Fruit fly (Drosophila melanogaster) Kc167 (cell line): Measurements from ENCODE around the gene RPA2.

Experiments
- Myc ChIP-seq: fragments of >200 bp; optimal IDR thresholded peaks from 2 replicates; lab custom pipeline; 2017; ENCODE audit warnings: missing external identifiers
- Sin3A ChIP-seq: fragments of >200 bp; optimal IDR thresholded peaks from 2 replicates; lab custom pipeline; 2018; ENCODE audit warnings: missing external identifiers
- h ChIP-seq: fragments of >200 bp; optimal IDR thresholded peaks from 3 replicates; lab custom pipeline; 2018; ENCODE audit warnings: missing external identifiers
- insv ChIP-seq: fragments of >200 bp; optimal IDR thresholded peaks from 3 replicates; lab custom pipeline; 2018; ENCODE audit warnings: missing external identifiers
- psq ChIP-seq: fragments of >200 bp; optimal IDR thresholded peaks from 2 replicates; lab custom pipeline; 2017; ENCODE audit warnings: missing external identifiers
- ttk ChIP-seq: sonication (Bioruptor generic); optimal IDR thresholded peaks from 2 replicates; lab custom pipeline; 2017; ENCODE audit warnings: missing external identifiers

DNA sequence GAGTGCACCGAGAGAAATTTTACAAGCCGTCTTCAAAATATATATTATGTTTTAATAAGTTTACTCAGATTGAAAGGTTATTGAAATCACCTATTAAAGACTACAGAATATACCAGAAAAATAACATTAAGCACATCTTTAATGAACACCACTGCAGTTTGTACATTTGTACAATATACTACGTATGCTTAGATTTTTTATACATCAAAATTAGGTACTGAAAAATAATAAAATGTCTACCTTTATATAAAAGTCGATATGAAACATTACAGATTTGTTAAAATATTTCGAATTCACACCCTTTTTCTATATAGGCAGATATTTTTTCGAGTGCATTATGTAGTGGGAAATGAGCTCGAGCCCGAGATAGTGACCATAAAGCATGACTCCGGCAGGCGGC lies 30.9 kb upstream of the RPA2 start:
- TF ChIP-seq insv (lab: Kevin White, UChicago) (no peak), h (lab: Kevin White, UChicago) (no peak), ttk (lab: Kevin White, UChicago) (no peak), Sin3A (no peak), psq (lab: Kevin White, UChicago) (no peak), Myc (lab: Kevin White, UChicago) (no peak)
